Worm (Caenorhabditis elegans): ENCODE results near the gene chca-1.

DNA sequence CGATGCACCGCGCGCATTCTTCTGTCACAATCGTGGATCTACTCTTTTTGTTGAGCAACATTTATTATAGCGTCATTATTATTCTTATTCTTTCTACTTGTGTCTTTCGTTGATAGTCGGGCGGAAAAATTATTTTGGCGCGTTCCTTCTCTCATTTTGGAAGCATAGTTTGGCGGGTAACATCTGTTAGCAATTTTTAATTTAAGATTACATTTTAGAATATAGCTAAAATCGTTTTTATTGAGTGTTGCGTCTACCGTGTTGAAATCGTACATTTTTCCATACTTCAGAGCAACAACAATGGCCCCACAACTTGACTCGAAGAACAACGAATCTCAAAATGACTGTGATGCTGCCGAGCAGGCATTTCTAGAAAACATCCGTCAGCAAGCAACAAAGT lies 39.5 kb downstream of the chca-1 start, which contains the start of gene sdz-36:
- TF ChIP-seq dao-5 (tag; optimal IDR thresholded peaks at IDR 0.05), result no peak
- no peak for TF ChIP-seq him-1 (tag; optimal IDR thresholded peaks at IDR 0.05)
